Fruit fly (Drosophila melanogaster) whole organism, larva: Measurements from ENCODE around the gene CG9855.
A peak's percentile ranks its signal among the peaks of the same experiment; 100 is the strongest.

Experiments used
- noc ChIP-seq: fragments of 200-800 bp; sonication (Bioruptor generic); optimal IDR thresholded peaks from 3 replicates; lab custom pipeline; 2019; ENCODE audit warnings: missing biosample characterization, mild to moderate bottlenecking, missing genetic modification characterization, moderate library complexity

CG9855 gene

DNA sequence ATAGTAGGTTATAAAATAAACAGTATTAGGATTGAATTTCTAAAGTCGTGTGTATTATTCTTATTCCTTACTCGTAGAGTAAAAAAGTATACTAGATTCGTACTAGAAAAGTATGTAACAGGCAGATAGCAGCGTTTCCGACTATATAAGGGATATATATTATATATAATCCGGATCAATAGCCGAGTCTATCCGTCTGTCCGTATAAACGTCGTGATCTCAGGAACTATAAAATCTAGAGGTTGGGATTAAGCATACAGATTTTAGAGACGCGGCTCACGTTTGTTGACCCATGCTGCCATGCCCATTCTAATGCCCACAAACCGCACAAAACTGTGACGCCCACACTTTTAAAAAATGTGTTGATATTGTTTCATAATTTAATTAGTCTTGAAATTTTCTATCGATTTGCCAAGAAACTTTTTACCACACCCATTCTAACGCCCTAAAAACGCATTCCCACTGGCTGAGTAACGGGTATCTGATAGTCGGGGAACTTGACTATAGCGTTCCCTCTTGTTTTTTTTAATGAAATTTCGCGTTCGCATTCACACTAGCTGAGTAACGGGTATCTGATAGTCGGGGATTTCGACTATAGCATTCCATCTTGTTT is 4.4 kb upstream of the CG9855 start, which contains the start of gene CG9853:
TSS of gene CG9853 (minus strand) at position 51 of the 613 bp plus-strand sequence.
- no peak for TF ChIP-seq noc (tag; lab: Kevin White, UChicago)

DNA sequence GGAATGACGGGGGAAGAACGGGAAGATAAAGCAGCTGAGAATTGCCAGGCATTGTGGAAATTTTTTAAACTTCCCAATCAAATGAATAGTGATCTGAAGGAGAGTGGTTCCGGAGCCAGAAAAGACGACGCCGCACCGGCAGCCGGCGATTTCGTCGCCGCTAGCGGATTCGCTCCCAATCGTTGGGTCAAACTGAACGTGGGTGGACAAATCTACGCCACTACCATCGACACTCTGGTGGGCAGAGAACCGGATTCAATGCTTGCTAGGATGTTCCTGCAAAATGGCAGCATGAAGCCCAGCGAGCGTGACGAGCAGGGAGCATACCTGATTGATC is 2.8 kb upstream of the CG9855 start, which contains the start of gene CG14647:
TSS of gene CG14647 (plus strand) at position 14 of the 337 bp plus-strand sequence.
- TF ChIP-seq noc (tag; lab: Kevin White, UChicago) = no peak

DNA sequence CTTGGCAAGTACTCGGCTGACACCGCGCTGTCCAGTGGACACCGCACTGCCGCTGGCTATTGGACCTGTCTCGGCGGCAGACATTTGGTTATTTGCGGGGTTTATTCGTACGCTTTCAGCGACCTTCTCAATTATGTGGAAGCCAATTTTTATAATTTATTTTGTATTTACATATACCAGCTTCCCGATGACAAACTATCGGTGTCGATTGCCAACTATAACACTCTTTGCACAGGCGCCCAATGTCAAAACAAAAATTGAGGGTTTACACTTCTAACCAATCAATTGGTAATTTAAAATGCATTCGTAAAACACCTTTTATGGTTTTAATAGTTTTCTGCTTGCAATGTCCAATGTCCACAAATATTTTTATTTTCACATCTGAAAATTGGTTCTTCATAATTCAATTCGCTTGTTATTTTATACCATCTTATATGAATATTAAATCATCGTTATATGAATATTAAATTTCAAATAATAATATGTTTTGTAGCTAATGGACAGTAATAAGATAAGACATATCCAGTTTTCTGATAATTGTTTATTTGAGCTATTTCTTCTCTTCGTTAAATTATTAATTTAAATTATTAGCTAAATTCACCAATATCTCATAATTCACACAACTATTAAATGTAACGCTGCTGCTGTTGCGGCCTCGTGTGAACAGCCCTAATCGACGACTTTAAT is 2.3 kb upstream of the CG9855 start:
- no peak for TF ChIP-seq noc (tag; lab: Kevin White, UChicago)

DNA sequence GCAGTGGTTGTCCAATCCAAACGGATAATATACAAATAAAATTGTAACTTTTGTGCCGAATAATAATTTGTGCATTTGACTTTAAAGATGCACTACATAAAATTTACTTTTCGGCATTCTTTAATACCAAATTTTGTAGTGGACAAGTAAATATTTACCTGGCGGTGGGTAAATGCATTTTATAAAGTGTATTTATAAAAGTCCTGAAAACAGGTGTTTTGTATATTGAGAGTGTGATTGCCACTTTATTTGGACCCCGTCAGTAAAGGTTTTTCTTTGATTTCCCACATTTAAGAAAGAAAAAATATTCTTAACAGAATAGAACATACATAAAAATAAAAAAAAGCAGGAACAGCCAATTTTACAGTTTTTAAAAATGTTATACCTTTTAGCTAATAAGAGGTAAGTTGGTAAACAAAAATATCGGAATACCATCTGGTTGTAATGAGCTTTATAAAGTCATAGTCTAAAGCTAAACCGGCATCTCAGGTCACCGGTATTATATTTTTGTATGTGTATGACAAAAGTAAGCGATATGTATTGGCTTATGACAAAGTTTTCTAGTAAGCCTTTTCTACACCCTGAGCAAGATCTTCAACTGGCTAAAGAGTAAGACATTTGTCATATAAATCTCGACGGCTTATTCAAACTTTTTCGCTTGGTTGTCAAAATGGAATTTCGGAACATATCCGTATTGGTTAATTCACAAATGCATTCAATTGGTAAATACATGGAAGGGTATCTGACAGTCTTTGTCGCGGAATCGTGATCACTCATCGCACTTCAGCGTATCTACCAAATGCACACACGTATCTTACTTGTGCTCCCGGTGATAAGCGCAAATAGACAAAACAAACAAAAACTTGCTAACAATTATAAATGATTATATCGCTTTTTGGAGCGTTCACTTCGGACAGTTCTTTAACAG is 2.8 kb downstream of the CG9855 start:
- peak; percentile 96 for TF ChIP-seq noc (tag; lab: Kevin White, UChicago)

DNA sequence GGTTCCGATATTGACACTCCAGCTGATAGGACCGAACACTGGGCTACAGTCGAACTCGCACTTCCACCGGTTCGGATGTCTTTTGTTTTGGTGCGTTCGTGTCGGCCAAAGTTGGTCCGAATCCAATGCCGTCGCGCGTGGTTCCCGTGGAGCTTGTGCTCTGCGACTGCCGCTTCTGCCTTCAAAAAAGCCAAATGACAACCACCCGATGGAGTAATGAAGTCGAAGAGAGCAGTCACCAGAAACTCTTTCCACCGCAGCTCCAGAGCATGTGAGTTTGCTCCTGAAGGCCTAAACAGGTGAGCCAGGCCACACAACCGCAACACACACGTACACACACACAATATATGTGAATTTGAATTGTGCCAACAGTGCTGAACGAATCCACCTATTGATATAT is 3.6 kb downstream of the CG9855 start, which contains the start of gene CG34112:
TSS of gene CG34112 (minus strand) at position 143 of the 400 bp plus-strand sequence.
- no peak for TF ChIP-seq noc (tag; lab: Kevin White, UChicago)

dm6 chr3R:4390133-4390532 is 7.5 kb downstream of the CG9855 start, which contains the start of gene CG14646:
TSS of gene CG14646 (plus strand) at chr3R:4390366.
- TF ChIP-seq noc (tag; lab: Kevin White, UChicago) = no peak

- peak; percentile 31 for TF ChIP-seq noc (tag; lab: Kevin White, UChicago)
Measured at dm6 chr3R:4387490-4387889, 10.2 kb downstream of the CG9855 start, which contains the start of gene tub. TSS of gene tub (plus strand) at chr3R:4387742.

- no peak for TF ChIP-seq noc (tag; lab: Kevin White, UChicago)
Measured at dm6 chr3R:4382165-4382564, 15.5 kb downstream of the CG9855 start.

- no peak for TF ChIP-seq noc (tag; lab: Kevin White, UChicago)
Measured at dm6 chr3R:4381079-4381919, 16.4 kb downstream of the CG9855 start, which contains the start of gene Cont. TSS of gene Cont (plus strand) at chr3R:4381306.

- TF ChIP-seq noc (tag; lab: Kevin White, UChicago) = peak; percentile 81
Measured at dm6 chr3R:4378363-4379354, 19.0 kb downstream of the CG9855 start, which contains the start of gene Sfxn1-3. TSS of gene Sfxn1-3 (plus strand) at chr3R:4378600.

DNA sequence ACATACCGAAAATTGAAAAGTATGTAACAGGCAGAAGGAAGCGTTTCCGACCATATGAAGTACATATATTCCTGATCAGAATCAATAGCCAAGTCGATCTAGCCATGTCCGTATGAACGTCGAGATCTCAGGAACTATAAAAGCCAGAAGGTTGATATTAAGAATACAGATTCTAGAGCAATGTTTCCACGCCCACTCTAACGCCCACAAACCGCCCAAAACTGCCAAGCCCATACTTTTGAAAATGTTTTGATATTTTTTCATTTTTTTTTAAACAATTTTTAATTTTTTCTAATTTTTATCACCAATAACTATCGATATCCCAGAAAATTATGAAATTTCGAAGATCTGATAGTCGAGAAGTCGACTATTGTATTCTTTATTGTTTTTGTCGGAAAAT is 35.7 kb downstream of the CG9855 start:
- TF ChIP-seq noc (tag; lab: Kevin White, UChicago) = no peak

DNA sequence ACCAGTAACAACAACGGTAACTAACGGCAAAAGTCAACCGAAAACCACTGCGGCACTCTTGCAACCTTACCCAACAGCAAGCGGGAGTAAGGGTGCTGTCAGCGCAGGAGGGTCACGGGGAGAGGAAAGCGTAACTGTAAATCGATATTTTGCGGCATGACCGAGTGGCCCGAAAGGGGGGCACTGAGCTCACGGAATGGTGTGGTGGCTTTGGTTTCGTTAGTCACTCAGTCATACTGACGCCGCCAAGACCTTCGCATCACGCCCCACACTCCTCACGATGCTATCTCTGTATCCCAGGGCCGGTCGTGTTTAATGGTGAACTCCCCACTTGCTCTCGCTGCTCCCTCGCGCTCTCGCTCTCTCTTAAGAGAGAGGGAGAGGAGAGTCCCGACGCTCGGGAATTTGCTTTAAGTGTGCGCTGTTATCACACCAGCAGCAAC is 37.0 kb downstream of the CG9855 start:
- TF ChIP-seq noc (tag; lab: Kevin White, UChicago) = no peak

DNA sequence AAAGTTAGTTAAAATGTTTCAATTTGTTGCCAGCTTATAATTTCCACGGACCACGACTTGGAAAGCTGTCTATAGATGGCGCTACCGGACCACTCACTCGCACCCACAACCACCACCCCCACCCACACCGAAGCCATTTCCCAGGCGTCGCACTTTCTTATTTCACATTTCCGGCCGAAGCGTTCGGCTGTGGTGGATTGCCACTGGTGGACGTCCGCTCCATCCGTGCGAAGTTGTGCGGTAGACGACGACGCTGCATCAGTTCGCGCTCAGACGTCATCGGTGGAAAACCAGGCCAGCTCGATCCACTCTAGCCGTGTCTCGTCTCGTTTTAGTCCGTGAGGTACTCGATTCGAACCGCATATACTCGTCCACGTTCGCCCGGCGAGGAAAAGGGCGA is 38.0 kb downstream of the CG9855 start, which contains the start of gene CG1090:
TSS of gene CG1090 (plus strand) at position 259 of the 400 bp plus-strand sequence.
- no peak for TF ChIP-seq noc (tag; lab: Kevin White, UChicago)
